Fruit fly (Drosophila melanogaster) whole organism, pupa: Measurements from ENCODE around the gene CycG.
A peak's percentile ranks its signal among the peaks of the same experiment; 100 is the strongest.

Source experiments
- CG10348 ChIP-seq: fragments of 200-800 bp; sonication (Bioruptor generic); IDR thresholded peaks from 2 replicates; pipeline ENCODE4 v1.3.6; 2022; ENCODE audit warnings: missing biosample characterization, missing genetic modification characterization
- CG12605 ChIP-seq: fragments of 200-800 bp; sonication (Bioruptor generic); IDR thresholded peaks from 2 replicates; pipeline ENCODE4 v1.3.6; 2022; ENCODE audit warnings: missing biosample characterization, missing genetic modification characterization
- CG13204 ChIP-seq: fragments of 200-800 bp; sonication (Bioruptor generic); optimal IDR thresholded peaks from 2 replicates; lab custom pipeline; 2018; ENCODE audit warnings: missing biosample characterization, mild to moderate bottlenecking, missing genetic modification characterization, moderate library complexity
- CG14655 ChIP-seq: fragments of 200-800 bp; sonication (Bioruptor generic); optimal IDR thresholded peaks from 3 replicates; lab custom pipeline; 2017; ENCODE audit warnings: mild to moderate bottlenecking, missing biosample characterization, missing genetic modification reagents, missing genetic modification characterization
- CG15710 ChIP-seq: fragments of 200-800 bp; sonication (Bioruptor generic); optimal IDR thresholded peaks from 2 replicates; lab custom pipeline; 2018; ENCODE audit warnings: missing biosample characterization, mild to moderate bottlenecking, missing genetic modification characterization, moderate library complexity
- CG17806 ChIP-seq: fragments of 200-800 bp; sonication (Bioruptor generic); optimal IDR thresholded peaks from 2 replicates; lab custom pipeline; 2018; ENCODE audit warnings: missing biosample characterization, mild to moderate bottlenecking, missing genetic modification characterization, moderate library complexity
- CG32121 ChIP-seq: fragments of 200-800 bp; sonication (Bioruptor generic); IDR thresholded peaks from 2 replicates; pipeline ENCODE4 v1.3.6; 2022; ENCODE audit warnings: missing biosample characterization, missing genetic modification characterization
- CG34367 ChIP-seq: fragments of 200-800 bp; sonication (Bioruptor generic); optimal IDR thresholded peaks from 2 replicates; lab custom pipeline; 2018; ENCODE audit warnings: missing biosample characterization, mild to moderate bottlenecking, missing genetic modification characterization
- CG4496 ChIP-seq: fragments of 200-800 bp; sonication (Bioruptor generic); IDR thresholded peaks from 3 replicates; pipeline ENCODE4 v1.3.6; 2022; ENCODE audit warnings: missing biosample characterization, missing genetic modification characterization
- CG8159 ChIP-seq: fragments of 200-800 bp; sonication (Bioruptor generic); optimal IDR thresholded peaks from 3 replicates; lab custom pipeline; 2018; ENCODE audit warnings: missing biosample characterization, mild to moderate bottlenecking, missing genetic modification characterization, moderate library complexity
- CG8301 ChIP-seq: fragments of 200-800 bp; sonication (Bioruptor generic); optimal IDR thresholded peaks from 2 replicates; lab custom pipeline; 2018; ENCODE audit warnings: missing biosample characterization, mild to moderate bottlenecking, missing genetic modification characterization
- CG9948 ChIP-seq: fragments of 200-800 bp; sonication (Bioruptor generic); optimal IDR thresholded peaks from 2 replicates; lab custom pipeline; 2018; ENCODE audit warnings: missing biosample characterization, mild to moderate bottlenecking, missing genetic modification characterization, moderate library complexity
- D1 ChIP-seq: fragments of 200-800 bp; sonication (Bioruptor generic); optimal IDR thresholded peaks from 2 replicates; lab custom pipeline; 2018; ENCODE audit warnings: missing biosample characterization, mild to moderate bottlenecking, missing genetic modification characterization, moderate library complexity
- EcR ChIP-seq: fragments of 200-800 bp; sonication (Bioruptor generic); optimal IDR thresholded peaks from 3 replicates; lab custom pipeline; 2019; ENCODE audit warnings: missing biosample characterization, missing genetic modification characterization, mild to moderate bottlenecking, moderate library complexity, missing genetic modification reagents
- Ets98B ChIP-seq: fragments of 200-800 bp; sonication (Bioruptor generic); IDR thresholded peaks from 2 replicates; pipeline ENCODE4 v1.3.6; 2022; ENCODE audit warnings: missing biosample characterization, missing genetic modification characterization
- Pif1A ChIP-seq: fragments of 200-800 bp; sonication (Bioruptor generic); optimal IDR thresholded peaks from 3 replicates; lab custom pipeline; 2016; ENCODE audit warnings: missing biosample characterization, missing genetic modification characterization
- Pif1B ChIP-seq: fragments of 200-800 bp; sonication (Bioruptor generic); optimal IDR thresholded peaks from 3 replicates; lab custom pipeline; 2016; ENCODE audit warnings: missing biosample characterization, missing genetic modification characterization
- Snoo ChIP-seq: fragments of 200-800 bp; sonication (Bioruptor generic); optimal IDR thresholded peaks from 3 replicates; lab custom pipeline; 2017; ENCODE audit warnings: missing biosample characterization, mild to moderate bottlenecking, missing genetic modification characterization, inconsistent platforms
- fd96Ca ChIP-seq: fragments of 200-800 bp; sonication (Bioruptor generic); IDR thresholded peaks from 3 replicates; pipeline ENCODE4 v1.3.6; 2022; ENCODE audit warnings: missing biosample characterization, missing genetic modification characterization
- gl ChIP-seq: fragments of 200-800 bp; sonication (Bioruptor generic); optimal IDR thresholded peaks from 2 replicates; lab custom pipeline; 2018; ENCODE audit warnings: missing biosample characterization, mild to moderate bottlenecking, missing genetic modification characterization
- rn ChIP-seq: fragments of 200-800 bp; sonication (Bioruptor generic); IDR thresholded peaks from 2 replicates; pipeline ENCODE4 v1.3.6; 2022; ENCODE audit warnings: missing biosample characterization, missing genetic modification characterization

The CycG gene

dm6 chr3R:31612564-31612963 is at the start of gene CycG:
CycG (minus strand) TSS chr3R:31612664.
- TF ChIP-seq CG34367 (tag; lab: Kevin White, UChicago) (no peak), CG8159 (tag; lab: Kevin White, UChicago) (no peak), D1 (no peak), CG32121 (GFP tag; lab: Robert Waterston, UW) (no peak), rn (no peak), EcR (GFP tag; lab: Kevin White, UChicago) (no peak)
- TF ChIP-seq, all 21 proteins: peak for 0

- TF ChIP-seq gl (tag; lab: Kevin White, UChicago) (no peak), Pif1B (GFP tag; lab: Kevin White, UChicago) (no peak), CG9948 (no peak), Ets98B (no peak), CG4496 (peak; percentile 48; the same call in 1 of the 3 replicates), CG10348 (no peak), D1 (no peak), CG34367 (tag; lab: Kevin White, UChicago) (no peak), CG8301 (tag; lab: Kevin White, UChicago) (no peak), CG32121 (GFP tag; lab: Robert Waterston, UW) (no peak), Snoo (tag; lab: Kevin White, UChicago) (no peak), CG8159 (tag; lab: Kevin White, UChicago) (peak; percentile 18), fd96Ca (no peak), CG15710 (tag; lab: Kevin White, UChicago) (peak; percentile 8), CG17806 (tag; lab: Kevin White, UChicago) (no peak), Pif1A (no peak)
Measured at dm6 chr3R:31636501-31636900, 24.0 kb upstream of the CycG start.

- TF ChIP-seq CG9948, result no peak
- no peak for TF ChIP-seq Pif1B (GFP tag; lab: Kevin White, UChicago)
- no peak for TF ChIP-seq CG15710 (tag; lab: Kevin White, UChicago)
- TF ChIP-seq fd96Ca, result no peak
- no peak for TF ChIP-seq rn
- no peak for TF ChIP-seq Ets98B
- no peak for TF ChIP-seq gl (tag; lab: Kevin White, UChicago)
- TF ChIP-seq Snoo (tag; lab: Kevin White, UChicago), result no peak
- TF ChIP-seq CG8301 (tag; lab: Kevin White, UChicago), result no peak
- TF ChIP-seq CG4496, result no peak
- TF ChIP-seq CG8159 (tag; lab: Kevin White, UChicago), result no peak
- TF ChIP-seq CG12605 (GFP tag; lab: Robert Waterston, UW), result no peak
- TF ChIP-seq CG34367 (tag; lab: Kevin White, UChicago), result no peak
- no peak for TF ChIP-seq Pif1A
- TF ChIP-seq CG17806 (tag; lab: Kevin White, UChicago), result no peak
- no peak for TF ChIP-seq CG13204
- TF ChIP-seq D1, result no peak
- no peak for TF ChIP-seq EcR (GFP tag; lab: Kevin White, UChicago)
- no peak for TF ChIP-seq CG10348
Measured at dm6 chr3R:31632316-31632715, 19.9 kb upstream of the CycG start.

dm6 chr3R:31630376-31630775 is 17.9 kb upstream of the CycG start:
- TF ChIP-seq CG8301 (tag; lab: Kevin White, UChicago), result no peak
- TF ChIP-seq EcR (GFP tag; lab: Kevin White, UChicago), result no peak
- no peak for TF ChIP-seq Snoo (tag; lab: Kevin White, UChicago)
- TF ChIP-seq CG4496, result 0 out of 3 replicates have a peak, but pooled peaks have one; percentile 31
- TF ChIP-seq, all 21 proteins: peak for 1

- no peak for TF ChIP-seq CG15710 (tag; lab: Kevin White, UChicago)
- peak; percentile 57; the same call in 1 of the 3 replicates for TF ChIP-seq fd96Ca
- peak; percentile 0 for TF ChIP-seq CG8301 (tag; lab: Kevin White, UChicago)
- TF ChIP-seq CG8159 (tag; lab: Kevin White, UChicago), result no peak
- no peak for TF ChIP-seq CG10348
- no peak for TF ChIP-seq D1
- no peak for TF ChIP-seq Pif1B (GFP tag; lab: Kevin White, UChicago)
- 0 out of 2 replicates have a peak, but pooled peaks have one; percentile 24 for TF ChIP-seq CG32121 (GFP tag; lab: Robert Waterston, UW)
- TF ChIP-seq Pif1A, result no peak
- peak; percentile 51 for TF ChIP-seq Ets98B
- TF ChIP-seq CG4496, result peak; percentile 25; the same call in 1 of the 3 replicates
- no peak for TF ChIP-seq CG34367 (tag; lab: Kevin White, UChicago)
- no peak for TF ChIP-seq CG12605 (GFP tag; lab: Robert Waterston, UW)
- no peak for TF ChIP-seq CG17806 (tag; lab: Kevin White, UChicago)
- TF ChIP-seq CG13204, result no peak
- no peak for TF ChIP-seq rn
Measured at dm6 chr3R:31627186-31627585, 14.7 kb upstream of the CycG start.

- no peak for TF ChIP-seq rn
- TF ChIP-seq fd96Ca, result no peak
- TF ChIP-seq CG32121 (GFP tag; lab: Robert Waterston, UW), result no peak
- TF ChIP-seq CG12605 (GFP tag; lab: Robert Waterston, UW), result no peak
- no peak for TF ChIP-seq CG13204
- TF ChIP-seq CG14655, result no peak
- no peak for TF ChIP-seq gl (tag; lab: Kevin White, UChicago)
- no peak for TF ChIP-seq CG17806 (tag; lab: Kevin White, UChicago)
- TF ChIP-seq CG4496, result no peak
- TF ChIP-seq CG34367 (tag; lab: Kevin White, UChicago), result no peak
- no peak for TF ChIP-seq Ets98B
- no peak for TF ChIP-seq CG9948
Measured at dm6 chr3R:31626237-31626636, 13.8 kb upstream of the CycG start.

dm6 chr3R:31622648-31623047 is 10.2 kb upstream of the CycG start:
- no peak for TF ChIP-seq CG13204
- TF ChIP-seq CG10348, result no peak
- TF ChIP-seq fd96Ca, result no peak
- no peak for TF ChIP-seq Pif1A
- no peak for TF ChIP-seq gl (tag; lab: Kevin White, UChicago)
- TF ChIP-seq CG8301 (tag; lab: Kevin White, UChicago), result no peak
- no peak for TF ChIP-seq Snoo (tag; lab: Kevin White, UChicago)
- TF ChIP-seq CG15710 (tag; lab: Kevin White, UChicago), result no peak
- TF ChIP-seq Ets98B, result no peak
